Worm (Caenorhabditis elegans): ENCODE results near the gene F53G2.3.

F53G2.3 gene

ce11 chrII:2450990-2451389 is 29.2 kb upstream of the F53G2.3 start:
- no peak for TF ChIP-seq cog-1 (tag; optimal IDR thresholded peaks at IDR 0.05)
- 0 out of 2 replicates have a peak, but pooled peaks have one; percentile 34 for TF ChIP-seq klf-2 (GFP tag; conservative IDR thresholded peaks at IDR 0.05)
- TF ChIP-seq ztf-29 (GFP tag; IDR thresholded peaks at IDR 0.05), result no peak
- peak; percentile 48 for TF ChIP-seq T22C8.4 (GFP tag; IDR thresholded peaks at IDR 0.05)

- TF ChIP-seq klf-2 (GFP tag; conservative IDR thresholded peaks at IDR 0.05) (peak; percentile 50; the same call in 1 of the 2 replicates), ztf-29 (GFP tag; IDR thresholded peaks at IDR 0.05) (no peak)
Measured at ce11 chrII:2452492-2452891, 27.7 kb upstream of the F53G2.3 start.

ce11 chrII:2454822-2455221 is 25.4 kb upstream of the F53G2.3 start:
- no peak for TF ChIP-seq ztf-23 (GFP tag; IDR thresholded peaks at IDR 0.05)
- TF ChIP-seq ztf-29 (GFP tag; IDR thresholded peaks at IDR 0.05), result no peak
- no peak for TF ChIP-seq cog-1 (tag; optimal IDR thresholded peaks at IDR 0.05)
- no peak for TF ChIP-seq med-1 (GFP tag; optimal IDR thresholded peaks at IDR 0.05; ENCODE audit: insufficient read depth)
- no peak for TF ChIP-seq tab-1 (GFP tag; IDR thresholded peaks at IDR 0.05)
- no peak for TF ChIP-seq flt-1 (GFP tag; IDR thresholded peaks at IDR 0.05)
- no peak for TF ChIP-seq klf-2 (GFP tag; conservative IDR thresholded peaks at IDR 0.05)
- TF ChIP-seq ref-1 (GFP tag; conservative IDR thresholded peaks at IDR 0.05), result no peak
- TF ChIP-seq T22C8.4 (GFP tag; IDR thresholded peaks at IDR 0.05), result no peak

DNA sequence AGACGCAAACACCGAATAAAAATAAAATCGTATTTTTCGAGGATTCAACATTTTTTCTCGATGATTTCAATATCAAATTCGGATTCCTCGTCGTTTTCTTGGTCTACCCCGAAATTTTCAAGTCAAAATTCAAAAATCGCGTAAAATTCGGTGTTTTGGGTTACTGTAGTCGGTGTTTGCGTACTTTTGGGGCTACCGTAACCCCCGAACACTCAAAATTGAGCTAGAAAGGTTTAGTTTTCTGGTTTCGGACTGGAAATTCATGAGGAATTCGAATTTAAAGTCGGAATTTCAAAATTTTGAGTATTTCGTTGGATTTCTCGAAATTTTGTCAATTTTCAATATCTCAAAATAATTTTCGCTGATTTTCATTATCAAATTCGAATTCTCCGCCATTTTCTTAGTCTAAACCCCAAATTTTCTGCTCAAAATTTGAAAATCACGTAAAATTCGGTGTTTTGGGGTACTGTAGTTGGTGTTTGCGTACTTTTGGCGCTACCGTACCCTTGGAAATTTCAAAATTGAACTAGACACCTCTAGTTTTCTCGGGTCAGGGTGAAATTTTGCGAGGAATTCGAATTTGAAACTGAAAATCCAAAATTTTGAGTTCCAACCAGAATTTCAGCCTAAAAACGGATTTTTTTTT is 24.1 kb upstream of the F53G2.3 start:
- TF ChIP-seq klf-2 (GFP tag; conservative IDR thresholded peaks at IDR 0.05), result no peak
- TF ChIP-seq ztf-29 (GFP tag; IDR thresholded peaks at IDR 0.05), result no peak
- no peak for TF ChIP-seq T22C8.4 (GFP tag; IDR thresholded peaks at IDR 0.05)
- TF ChIP-seq ztf-23 (GFP tag; IDR thresholded peaks at IDR 0.05), result no peak
- TF ChIP-seq cog-1 (tag; optimal IDR thresholded peaks at IDR 0.05), result no peak
- TF ChIP-seq tab-1 (GFP tag; IDR thresholded peaks at IDR 0.05), result no peak
- TF ChIP-seq flt-1 (GFP tag; IDR thresholded peaks at IDR 0.05), result no peak
- TF ChIP-seq ref-1 (GFP tag; conservative IDR thresholded peaks at IDR 0.05), result no peak
- TF ChIP-seq med-1 (GFP tag; optimal IDR thresholded peaks at IDR 0.05; ENCODE audit: insufficient read depth), result no peak

DNA sequence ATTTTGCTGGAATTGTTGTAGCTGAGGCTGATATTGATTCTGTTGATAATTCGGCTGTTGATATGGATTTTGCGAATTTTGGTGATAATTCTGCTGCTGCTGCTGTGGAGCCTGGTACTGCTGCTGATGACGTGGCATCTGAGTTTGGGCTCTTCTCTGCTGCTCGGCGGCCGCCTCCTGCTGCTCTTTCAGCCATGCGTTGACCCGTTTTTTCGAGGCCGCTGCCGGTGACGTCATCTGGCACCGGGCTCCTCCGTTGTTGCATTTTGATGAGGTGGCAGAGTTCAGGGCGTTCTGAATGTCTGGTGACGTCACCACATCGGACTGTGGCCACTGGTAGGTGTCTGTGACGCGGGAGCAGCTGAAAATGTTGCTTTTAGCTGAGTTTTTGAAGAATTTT is 23.2 kb upstream of the F53G2.3 start:
- TF ChIP-seq ref-1 (GFP tag; conservative IDR thresholded peaks at IDR 0.05), result no peak
- TF ChIP-seq T22C8.4 (GFP tag; IDR thresholded peaks at IDR 0.05), result no peak
- no peak for TF ChIP-seq med-1 (GFP tag; optimal IDR thresholded peaks at IDR 0.05; ENCODE audit: insufficient read depth)
- no peak for TF ChIP-seq cog-1 (tag; optimal IDR thresholded peaks at IDR 0.05)
- no peak for TF ChIP-seq flt-1 (GFP tag; IDR thresholded peaks at IDR 0.05)

- TF ChIP-seq cog-1 (tag; optimal IDR thresholded peaks at IDR 0.05), result no peak
- no peak for TF ChIP-seq klf-2 (GFP tag; conservative IDR thresholded peaks at IDR 0.05)
- no peak for TF ChIP-seq med-1 (GFP tag; optimal IDR thresholded peaks at IDR 0.05; ENCODE audit: insufficient read depth)
- TF ChIP-seq T22C8.4 (GFP tag; IDR thresholded peaks at IDR 0.05), result no peak
- TF ChIP-seq tab-1 (GFP tag; IDR thresholded peaks at IDR 0.05), result no peak
- TF ChIP-seq ref-1 (GFP tag; conservative IDR thresholded peaks at IDR 0.05), result no peak
- no peak for TF ChIP-seq flt-1 (GFP tag; IDR thresholded peaks at IDR 0.05)
- TF ChIP-seq ztf-29 (GFP tag; IDR thresholded peaks at IDR 0.05), result no peak
- no peak for TF ChIP-seq ztf-23 (GFP tag; IDR thresholded peaks at IDR 0.05)
Measured at ce11 chrII:2458881-2459280, 21.3 kb upstream of the F53G2.3 start, which contains the start of gene pqn-42. Gene pqn-42 (minus strand): TSS chrII:2458981.

DNA sequence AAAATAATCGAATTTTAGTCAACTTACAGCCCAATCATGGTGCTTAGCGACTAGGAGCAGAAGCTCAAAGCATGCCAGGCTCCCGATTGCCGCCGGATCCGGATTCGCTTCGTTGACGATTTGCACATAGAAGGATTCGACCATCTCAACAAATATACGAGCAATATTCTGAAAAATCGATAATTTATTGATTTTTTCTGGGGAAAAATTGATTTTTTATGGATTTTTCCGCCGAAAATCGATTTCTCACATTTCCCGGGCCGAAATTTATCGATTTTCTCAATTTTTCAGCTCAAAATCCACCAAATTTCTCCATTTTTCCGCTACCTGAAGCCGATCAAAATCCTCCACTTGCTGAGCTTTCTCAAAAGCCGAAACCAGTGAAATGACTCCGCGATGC is 11.3 kb upstream of the F53G2.3 start:
- TF ChIP-seq tab-1 (GFP tag; IDR thresholded peaks at IDR 0.05), result no peak
- TF ChIP-seq T22C8.4 (GFP tag; IDR thresholded peaks at IDR 0.05), result peak; percentile 70

- no peak for TF ChIP-seq T22C8.4 (GFP tag; IDR thresholded peaks at IDR 0.05)
- TF ChIP-seq flt-1 (GFP tag; IDR thresholded peaks at IDR 0.05), result no peak
- TF ChIP-seq ztf-23 (GFP tag; IDR thresholded peaks at IDR 0.05), result no peak
- no peak for TF ChIP-seq ztf-29 (GFP tag; IDR thresholded peaks at IDR 0.05)
- no peak for TF ChIP-seq klf-2 (GFP tag; conservative IDR thresholded peaks at IDR 0.05)
- TF ChIP-seq cog-1 (tag; optimal IDR thresholded peaks at IDR 0.05), result no peak
- no peak for TF ChIP-seq ref-1 (GFP tag; conservative IDR thresholded peaks at IDR 0.05)
- TF ChIP-seq tab-1 (GFP tag; IDR thresholded peaks at IDR 0.05), result no peak
- no peak for TF ChIP-seq med-1 (GFP tag; optimal IDR thresholded peaks at IDR 0.05; ENCODE audit: insufficient read depth)
Measured at ce11 chrII:2473270-2473669, 6.9 kb upstream of the F53G2.3 start, which contains the start of gene tsr-1. Gene tsr-1 (minus strand): TSS chrII:2473370.

ce11 chrII:2478543-2478942 is 1.7 kb upstream of the F53G2.3 start, which contains the start of gene mnat-1:
Gene mnat-1 (minus strand): TSS chrII:2478643.
- no peak for TF ChIP-seq T22C8.4 (GFP tag; IDR thresholded peaks at IDR 0.05)
- no peak for TF ChIP-seq klf-2 (GFP tag; conservative IDR thresholded peaks at IDR 0.05)
- TF ChIP-seq ztf-23 (GFP tag; IDR thresholded peaks at IDR 0.05), result no peak
- TF ChIP-seq ref-1 (GFP tag; conservative IDR thresholded peaks at IDR 0.05), result no peak
- no peak for TF ChIP-seq med-1 (GFP tag; optimal IDR thresholded peaks at IDR 0.05; ENCODE audit: insufficient read depth)
- no peak for TF ChIP-seq cog-1 (tag; optimal IDR thresholded peaks at IDR 0.05)
- no peak for TF ChIP-seq tab-1 (GFP tag; IDR thresholded peaks at IDR 0.05)
- no peak for TF ChIP-seq flt-1 (GFP tag; IDR thresholded peaks at IDR 0.05)
- no peak for TF ChIP-seq ztf-29 (GFP tag; IDR thresholded peaks at IDR 0.05)

DNA sequence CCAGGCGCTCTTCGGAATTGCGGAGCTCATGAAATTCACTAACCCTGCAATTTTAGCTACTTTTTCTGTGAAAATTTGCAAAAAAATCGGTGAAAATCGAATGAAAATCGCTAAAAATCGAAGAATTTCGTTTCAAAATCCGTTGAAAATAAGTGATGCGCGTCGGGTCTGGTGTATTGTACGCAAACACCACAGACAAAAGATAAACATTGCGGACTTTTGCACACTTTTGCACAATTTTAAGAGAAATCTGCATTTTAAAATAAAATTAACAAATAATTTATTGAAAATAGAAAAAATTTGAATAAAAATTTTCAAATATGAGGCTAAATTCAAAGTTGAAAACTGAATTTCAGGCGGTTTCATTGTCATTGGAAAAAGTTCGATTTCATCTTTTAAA is 1.2 kb upstream of the F53G2.3 start, which contains the start of gene F53G2.12:
F53G2.12 (minus strand) TSS at position 44 of the 400 bp plus-strand sequence.
- TF ChIP-seq ztf-29 (GFP tag; IDR thresholded peaks at IDR 0.05) (no peak), T22C8.4 (GFP tag; IDR thresholded peaks at IDR 0.05) (no peak), ref-1 (GFP tag; conservative IDR thresholded peaks at IDR 0.05) (no peak), flt-1 (GFP tag; IDR thresholded peaks at IDR 0.05) (no peak), ztf-23 (GFP tag; IDR thresholded peaks at IDR 0.05) (no peak)

Data from whole organism, midembryonic.